Worm (Caenorhabditis elegans): Measurements from ENCODE around the gene nep-15.

Gene nep-15

DNA sequence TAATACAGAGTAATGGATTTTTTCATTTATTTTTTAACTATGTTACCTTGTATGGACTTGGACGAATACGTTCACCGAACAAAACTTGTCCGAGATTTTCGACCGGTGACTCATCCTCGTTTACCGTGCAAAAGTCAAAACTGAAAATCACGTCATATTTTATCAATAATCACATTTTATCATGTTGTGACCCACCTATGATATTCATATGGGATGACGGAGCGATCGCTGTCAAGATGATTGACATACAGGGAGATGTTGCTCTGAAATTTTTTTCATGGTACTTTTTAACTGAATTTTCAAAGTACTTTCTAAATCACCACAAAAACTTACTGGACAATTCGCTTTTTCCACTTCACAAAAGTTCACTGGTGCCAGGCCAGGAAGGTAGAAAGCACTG, 49.6 kb downstream of the nep-15 start:
- TF ChIP-seq C04F5.9 (tag; optimal IDR thresholded peaks at IDR 0.05) (no peak), snu-23 (GFP tag; optimal IDR thresholded peaks at IDR 0.05) (no peak), nhr-76 (tag; optimal IDR thresholded peaks at IDR 0.05) (no peak), alr-1 (tag; optimal IDR thresholded peaks at IDR 0.05; ENCODE audit: borderline replicate concordance) (peak; percentile 77), zag-1 (tag; optimal IDR thresholded peaks at IDR 0.05) (no peak), lin-13 (GFP tag; optimal IDR thresholded peaks at IDR 0.05) (no peak)

DNA sequence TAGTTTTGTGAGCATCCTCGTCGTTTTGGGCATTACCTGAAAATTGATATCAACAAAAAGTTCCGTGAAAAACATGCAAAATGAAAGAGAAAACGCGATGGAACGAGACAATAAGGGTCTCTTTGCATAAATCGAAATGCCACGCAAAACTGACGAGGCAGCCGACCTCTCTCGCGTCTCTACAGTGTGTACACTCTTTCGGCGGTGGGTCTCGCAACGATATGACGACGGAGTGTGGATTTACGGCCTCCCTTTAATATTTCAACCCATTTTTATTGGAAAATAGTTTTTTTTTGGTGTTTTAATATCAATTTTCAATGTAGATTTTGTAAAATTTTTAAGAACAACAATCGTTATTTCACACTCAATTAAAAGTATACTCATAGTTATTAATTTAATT, 50.0 kb downstream of the nep-15 start, which contains the start of gene tag-123:
Gene tag-123 (minus strand): TSS at position 36 of the 400 bp plus-strand sequence.
- peak; percentile 52 for TF ChIP-seq C16A3.4 (tag; optimal IDR thresholded peaks at IDR 0.05)
- peak; percentile 70 for TF ChIP-seq nhr-71 (tag; optimal IDR thresholded peaks at IDR 0.05)
- TF ChIP-seq dsc-1 (tag; optimal IDR thresholded peaks at IDR 0.05) = peak; percentile 17
- TF ChIP-seq fkh-8 (tag; optimal IDR thresholded peaks at IDR 0.05) = peak; percentile 28
- TF ChIP-seq ama-1 (optimal IDR thresholded peaks at IDR 0.05) = no peak
- no peak for TF ChIP-seq egl-27 (tag; optimal IDR thresholded peaks at IDR 0.05)
- TF ChIP-seq ceh-90 (tag; optimal IDR thresholded peaks at IDR 0.05) = no peak
- TF ChIP-seq nhr-85 (tag) = peak; percentile 74
- TF ChIP-seq Y116A8C.19 (tag; optimal IDR thresholded peaks at IDR 0.05; ENCODE audit: borderline replicate concordance) = no peak
- no peak for TF ChIP-seq nhr-12 (tag; optimal IDR thresholded peaks at IDR 0.05)
- TF ChIP-seq ceh-88 (GFP tag; IDR thresholded peaks at IDR 0.05) = no peak
- TF ChIP-seq lin-35 (GFP tag; optimal IDR thresholded peaks at IDR 0.05) = peak; percentile 48 to 72
- TF ChIP-seq lin-15B (tag; optimal IDR thresholded peaks at IDR 0.05) = no peak
- no peak for TF ChIP-seq sox-4 (tag; optimal IDR thresholded peaks at IDR 0.05)
- TF ChIP-seq pag-3 (tag; optimal IDR thresholded peaks at IDR 0.05; ENCODE audit: borderline replicate concordance, insufficient read depth) = no peak
- TF ChIP-seq unc-130 (tag; optimal IDR thresholded peaks at IDR 0.05) = no peak
- no peak for TF ChIP-seq F16B12.6 (tag; optimal IDR thresholded peaks at IDR 0.05)
- TF ChIP-seq tbx-2 (tag; optimal IDR thresholded peaks at IDR 0.05) = peak; percentile 50
- peak; percentile 29 for TF ChIP-seq isw-1 (GFP tag; IDR thresholded peaks at IDR 0.05)
- peak; percentile 63 for TF ChIP-seq mep-1 (tag; optimal IDR thresholded peaks at IDR 0.05)
- TF ChIP-seq ztf-4 (tag; optimal IDR thresholded peaks at IDR 0.05) = no peak
- TF ChIP-seq sptf-1 (tag; optimal IDR thresholded peaks at IDR 0.05) = no peak
- TF ChIP-seq lin-39 (tag; optimal IDR thresholded peaks at IDR 0.05) = no peak
- TF ChIP-seq dpl-1 (GFP tag; optimal IDR thresholded peaks at IDR 0.05) = peak; percentile 36 to 45 (median 39)
- no peak for TF ChIP-seq mef-2 (tag; optimal IDR thresholded peaks at IDR 0.05)
- no peak for TF ChIP-seq fkh-10 (GFP tag; optimal IDR thresholded peaks at IDR 0.05)
- TF ChIP-seq vab-15 (tag; optimal IDR thresholded peaks at IDR 0.05) = no peak
- TF ChIP-seq nhr-77 (tag; optimal IDR thresholded peaks at IDR 0.05) = no peak
- TF ChIP-seq hlh-17 (GFP tag; optimal IDR thresholded peaks at IDR 0.05; ENCODE audit: borderline replicate concordance) = no peak
- TF ChIP-seq ztf-11 (tag; optimal IDR thresholded peaks at IDR 0.05) = no peak
- peak in 1 of 6 experiments; percentile 16 for TF ChIP-seq elt-3 (tag; optimal IDR thresholded peaks at IDR 0.05)
- peak; percentile 47 to 61 for TF ChIP-seq efl-1 (optimal IDR thresholded peaks at IDR 0.05)
- peak; percentile 30 to 91 for TF ChIP-seq efl-1 (GFP tag; optimal IDR thresholded peaks at IDR 0.05 in 1 of 2)
- no peak for TF ChIP-seq zag-1 (tag; optimal IDR thresholded peaks at IDR 0.05)
- no peak for TF ChIP-seq C04F5.9 (tag; optimal IDR thresholded peaks at IDR 0.05)
- no peak for TF ChIP-seq ets-5 (GFP tag; IDR thresholded peaks at IDR 0.05)
- no peak for TF ChIP-seq nhr-237 (tag; optimal IDR thresholded peaks at IDR 0.05)
- no peak for TF ChIP-seq fos-1 (tag; optimal IDR thresholded peaks at IDR 0.05)
- no peak for TF ChIP-seq fkh-4 (tag; optimal IDR thresholded peaks at IDR 0.05; ENCODE audit: borderline replicate concordance)
- no peak for TF ChIP-seq elt-2 (tag; optimal IDR thresholded peaks at IDR 0.05)
- no peak for TF ChIP-seq efl-3 (GFP tag; optimal IDR thresholded peaks at IDR 0.05)
- no peak for TF ChIP-seq unc-62 (GFP tag; optimal IDR thresholded peaks at IDR 0.05)
- peak; percentile 58 for TF ChIP-seq nhr-47 (tag; optimal IDR thresholded peaks at IDR 0.05)
- TF ChIP-seq swsn-7 (tag; optimal IDR thresholded peaks at IDR 0.05) = peak; percentile 54
- peak; percentile 37 for TF ChIP-seq lin-13 (GFP tag; optimal IDR thresholded peaks at IDR 0.05)
- TF ChIP-seq skn-1 (tag; optimal IDR thresholded peaks at IDR 0.05) = no peak
- no peak for TF ChIP-seq C34B4.2 (tag; optimal IDR thresholded peaks at IDR 0.05)
- no peak for TF ChIP-seq snpc-4 (tag; optimal IDR thresholded peaks at IDR 0.05)
- TF ChIP-seq zip-4 (GFP tag; optimal IDR thresholded peaks at IDR 0.05) = no peak
